Worm (Caenorhabditis elegans) whole organism, L4 larva: ENCODE results near the gene cit-1.2.
A peak's percentile ranks its signal among the peaks of the same experiment; 100 is the strongest.

Source experiments
- F37D6.2 ChIP-seq: sonication (generic microtip); optimal IDR thresholded peaks from 2 replicates; lab custom pipeline; 2016; ENCODE audit warnings: mild to moderate bottlenecking, missing genetic modification characterization, missing compliant biosample characterization
- F44E2.7 ChIP-seq: fragments of 200-800 bp; sonication (Bioruptor generic); IDR thresholded peaks from 2 replicates; pipeline ENCODE4 v2.1.2; 2022; ENCODE audit warnings: missing genetic modification characterization, missing compliant biosample characterization
- Y48G9A.11 ChIP-seq: fragments of 200-800 bp; sonication (Bioruptor generic); IDR thresholded peaks from 2 replicates; pipeline ENCODE4 v1.3.6; 2022; ENCODE audit warnings: missing genetic modification reagents, missing genetic modification characterization, missing compliant biosample characterization
- Y5F2A.4 ChIP-seq: fragments of 200-800 bp; sonication (Bioruptor generic); optimal IDR thresholded peaks from 2 replicates; lab custom pipeline; 2018; ENCODE audit warnings: mild to moderate bottlenecking, missing genetic modification characterization, missing compliant biosample characterization
- Y75B8A.6 ChIP-seq: fragments of 200-800 bp; sonication (Bioruptor generic); IDR thresholded peaks from 2 replicates; pipeline ENCODE4 v1.3.6; 2022; ENCODE audit warnings: missing genetic modification reagents, missing genetic modification characterization, missing compliant biosample characterization
- aha-1 ChIP-seq: fragments of 150-350 bp; peaks from one replicate; lab custom pipeline; 2014; ENCODE audit warnings: missing biosample characterization, missing genetic modification characterization
- ceh-20 ChIP-seq: fragments of 200-800 bp; sonication (Bioruptor generic); IDR thresholded peaks from 2 replicates; pipeline ENCODE4 v1.3.6; 2022; ENCODE audit warnings: missing genetic modification reagents, missing genetic modification characterization, missing compliant biosample characterization
- ceh-28 ChIP-seq: fragments of 150-350 bp; optimal IDR thresholded peaks from 2 replicates; lab custom pipeline; 2014; ENCODE audit warnings: missing biosample characterization, missing genetic modification reagents, missing genetic modification characterization
- ceh-44 ChIP-seq: fragments of 200-800 bp; sonication (Bioruptor generic); IDR thresholded peaks from 2 replicates; pipeline ENCODE4 v1.3.6; 2022; ENCODE audit warnings: missing genetic modification reagents, missing genetic modification characterization, missing compliant biosample characterization
- daf-12 ChIP-seq: fragments of 150-350 bp; optimal IDR thresholded peaks from 2 replicates; lab custom pipeline; 2014; ENCODE audit warnings: missing biosample characterization, missing genetic modification reagents, missing genetic modification characterization
- daf-8 ChIP-seq: fragments of 200-800 bp; sonication (Bioruptor generic); IDR thresholded peaks from 2 replicates; pipeline ENCODE4 v1.3.6; 2022; ENCODE audit warnings: missing genetic modification characterization, missing compliant biosample characterization
- dmd-8 ChIP-seq: fragments of 200-800 bp; sonication (Bioruptor generic); IDR thresholded peaks from 2 replicates; pipeline ENCODE4 v1.3.6; 2022; ENCODE audit warnings: missing genetic modification characterization, missing compliant biosample characterization
- dpl-1 ChIP-seq: fragments of 150-350 bp; optimal IDR thresholded peaks from 2 replicates; lab custom pipeline; 2014; ENCODE audit warnings: missing biosample characterization, missing genetic modification reagents, missing genetic modification characterization
- dve-1 ChIP-seq: sonication (generic microtip); optimal IDR thresholded peaks from 2 replicates; lab custom pipeline; 2017; ENCODE audit warnings: antibody characterized with exemption, mild to moderate bottlenecking, missing genetic modification characterization, missing compliant biosample characterization; ENCODE audit not compliant: insufficient read depth
- egl-43 ChIP-seq: fragments of 200-800 bp; sonication (Bioruptor generic); IDR thresholded peaks from 2 replicates; pipeline ENCODE4 v1.3.6; 2022; ENCODE audit warnings: missing genetic modification reagents, missing genetic modification characterization, missing compliant biosample characterization
- hif-1 ChIP-seq, 2 experiments: sonication (generic microtip); optimal IDR thresholded peaks; 2 replicates each; lab custom pipeline; 2016 to 2017; ENCODE audit warnings: missing compliant biosample characterization in 2 of 2, missing genetic modification characterization in 2 of 2, missing genetic modification reagents in 2 of 2, missing genotype in 2 of 2, mild to moderate bottlenecking in 1 of 2
- hlh-11 ChIP-seq: fragments of 200-800 bp; sonication (Bioruptor generic); optimal IDR thresholded peaks from 2 replicates; lab custom pipeline; 2018; ENCODE audit warnings: mild to moderate bottlenecking, missing genetic modification characterization, missing compliant biosample characterization
- hmg-1.1 ChIP-seq: fragments of 200-800 bp; sonication (Bioruptor generic); IDR thresholded peaks from 2 replicates; pipeline ENCODE4 v1.3.6; 2022; ENCODE audit warnings: missing genetic modification reagents, missing genetic modification characterization, missing compliant biosample characterization
- lin-13 ChIP-seq: fragments of 150-350 bp; optimal IDR thresholded peaks from 2 replicates; lab custom pipeline; 2014; ENCODE audit warnings: missing biosample characterization, missing genetic modification reagents, missing genetic modification characterization
- lin-38 ChIP-seq: fragments of 200-800 bp; sonication (Bioruptor generic); IDR thresholded peaks from 2 replicates; pipeline ENCODE4 v1.3.6; 2022; ENCODE audit warnings: missing genetic modification reagents, missing genetic modification characterization, missing compliant biosample characterization
- lsy-2 ChIP-seq, 2 experiments: fragments of 150-350 bp in 1 of 2; sonication (generic microtip) in 1 of 2; optimal IDR thresholded peaks; 2 replicates each; lab custom pipeline; 2014 to 2017; ENCODE audit warnings: missing biosample characterization in 2 of 2, missing genetic modification characterization in 2 of 2
- madf-5 ChIP-seq, 2 experiments: fragments of 200-800 bp; sonication (Bioruptor generic); IDR thresholded peaks; 2 replicates each; pipeline ENCODE4 v1.3.6; 2022; ENCODE audit warnings: missing compliant biosample characterization in 2 of 2, missing genetic modification characterization in 2 of 2
- madf-9 ChIP-seq: fragments of 200-800 bp; sonication (Bioruptor generic); conservative IDR thresholded peaks from 2 replicates; pipeline ENCODE4 v1.3.6; 2022; ENCODE audit warnings: missing genetic modification reagents, missing genetic modification characterization, missing compliant biosample characterization
- mdt-29 ChIP-seq: fragments of 200-800 bp; sonication (Bioruptor generic); IDR thresholded peaks from 2 replicates; pipeline ENCODE4 v1.3.6; 2022; ENCODE audit warnings: missing genetic modification reagents, missing genetic modification characterization, missing compliant biosample characterization
- mep-1 ChIP-seq: fragments of 150-350 bp; sonication (generic microtip); optimal IDR thresholded peaks from 3 replicates; lab custom pipeline; 2014; ENCODE audit warnings: missing biosample characterization, missing genetic modification characterization
- mes-2 ChIP-seq: sonication (generic microtip); optimal IDR thresholded peaks from 2 replicates; lab custom pipeline; 2016; ENCODE audit warnings: missing genotype, mild to moderate bottlenecking, missing genetic modification characterization, missing compliant biosample characterization; ENCODE audit not compliant: poor library complexity, severe bottlenecking
- mxl-3 ChIP-seq: fragments of 200-800 bp; sonication (Bioruptor generic); optimal IDR thresholded peaks from 2 replicates; lab custom pipeline; 2018; ENCODE audit warnings: mild to moderate bottlenecking, missing genetic modification characterization, missing compliant biosample characterization
- nhr-10 ChIP-seq: fragments of 150-350 bp; optimal IDR thresholded peaks from 2 replicates; lab custom pipeline; 2014; ENCODE audit warnings: missing biosample characterization, missing genetic modification characterization
- nhr-28 ChIP-seq: fragments of 150-350 bp; optimal IDR thresholded peaks from 2 replicates; lab custom pipeline; 2014; ENCODE audit warnings: missing biosample characterization, missing genetic modification characterization
- nhr-41 ChIP-seq: fragments of 200-800 bp; sonication (Bioruptor generic); IDR thresholded peaks from 2 replicates; pipeline ENCODE4 v1.3.6; 2022; ENCODE audit warnings: missing genetic modification reagents, missing genetic modification characterization, missing compliant biosample characterization
- nhr-42 ChIP-seq: fragments of 200-800 bp; sonication (Bioruptor generic); IDR thresholded peaks from 2 replicates; pipeline ENCODE4 v1.3.6; 2022; ENCODE audit warnings: missing genetic modification characterization, missing compliant biosample characterization
- nhr-6 ChIP-seq: fragments of 150-350 bp; optimal IDR thresholded peaks from 2 replicates; lab custom pipeline; 2014; ENCODE audit warnings: missing biosample characterization, missing genetic modification characterization
- nhr-77 ChIP-seq: fragments of 150-350 bp; optimal IDR thresholded peaks from 2 replicates; lab custom pipeline; 2014; ENCODE audit warnings: missing biosample characterization, missing genetic modification characterization
- pha-4 ChIP-seq, 2 experiments: fragments of 150-350 bp in 1 of 2; fragments of 200-800 bp in 1 of 2; sonication (Bioruptor generic) in 1 of 2; IDR thresholded peaks in 1 of 2; optimal IDR thresholded peaks in 1 of 2; 2 replicates each; pipeline versions ENCODE4 v1.3.6 to Lab custom; 2014 to 2022; ENCODE audit warnings: missing genetic modification characterization in 2 of 2, missing genetic modification reagents in 2 of 2, missing biosample characterization in 1 of 2, missing compliant biosample characterization in 1 of 2
- php-3 ChIP-seq: fragments of 200-800 bp; sonication (Bioruptor generic); IDR thresholded peaks from 2 replicates; pipeline ENCODE4 v1.3.6; 2022; ENCODE audit warnings: missing genetic modification reagents, missing genetic modification characterization, missing compliant biosample characterization
- rbr-2 ChIP-seq: sonication (generic microtip); optimal IDR thresholded peaks from 2 replicates; lab custom pipeline; 2016; ENCODE audit warnings: missing genotype, missing genetic modification characterization, missing compliant biosample characterization
- spr-1 ChIP-seq: sonication (generic microtip); optimal IDR thresholded peaks from 2 replicates; lab custom pipeline; 2016; ENCODE audit warnings: mild to moderate bottlenecking, missing genetic modification characterization, missing compliant biosample characterization
- spr-3 ChIP-seq: fragments of 200-800 bp; sonication (Bioruptor generic); optimal IDR thresholded peaks from 2 replicates; lab custom pipeline; 2018; ENCODE audit warnings: mild to moderate bottlenecking, missing genetic modification characterization, missing compliant biosample characterization
- unc-130 ChIP-seq: sonication (generic microtip); optimal IDR thresholded peaks from 2 replicates; lab custom pipeline; 2016; ENCODE audit warnings: missing genetic modification reagents, missing genetic modification characterization, missing compliant biosample characterization
- unc-39 ChIP-seq: sonication (generic microtip); optimal IDR thresholded peaks from 2 replicates; lab custom pipeline; 2017; ENCODE audit warnings: missing biosample characterization, missing genetic modification characterization
- unc-62 ChIP-seq, 3 experiments: fragments of 150-350 bp in 1 of 3; sonication (generic microtip); optimal IDR thresholded peaks in 2 of 3; peaks in 1 of 3; 1 replicate in 1 of 3; 2 replicates in 2 of 3; lab custom pipeline; 2014 to 2017; ENCODE audit warnings: missing biosample characterization in 3 of 3, missing genetic modification characterization in 3 of 3, missing genetic modification reagents in 3 of 3, missing genotype in 1 of 3
- vab-7 ChIP-seq: fragments of 200-800 bp; sonication (Bioruptor generic); IDR thresholded peaks from 2 replicates; pipeline ENCODE4 v1.3.6; 2022; ENCODE audit warnings: missing genetic modification reagents, missing genetic modification characterization, missing compliant biosample characterization

The cit-1.2 gene

ce11 chrIII:8020823-8021332 lies 10.3 kb downstream of the cit-1.2 start, which contains the start of gene lin-36 (continued):
- TF ChIP-seq daf-12 (tag; lab: Kevin White, UChicago) (no peak), hlh-11 (peak; percentile 91), F37D6.2 (tag; lab: Kevin White, UChicago) (peak; percentile 24), madf-5 (GFP tag; IDR thresholded peaks at IDR 0.05; lab: Robert Waterston, UW) (no peak), mdt-29 (0 out of 2 replicates have a peak, but pooled peaks have one; percentile 18), nhr-41 (GFP tag; lab: Robert Waterston, UW) (no peak), dpl-1 (peak; percentile 89), aha-1 (tag; lab: Kevin White, UChicago) (peak; percentile 6), nhr-6 (tag; lab: Kevin White, UChicago) (peak; percentile 87), nhr-42 (GFP tag; lab: Robert Waterston, UW) (0 out of 2 replicates have a peak, but pooled peaks have one; percentile 20), lin-13 (GFP tag; lab: Kevin White, UChicago) (peak; percentile 84), hif-1 (tag; optimal IDR thresholded peaks at IDR 0.05; lab: Kevin White, UChicago) (peak in 1 of 2 experiments; percentile 58), pha-4 (GFP tag; IDR thresholded peaks at IDR 0.05; lab: Robert Waterston, UW) (no peak), pha-4 (tag; optimal IDR thresholded peaks at IDR 0.05; lab: Kevin White, UChicago) (peak; percentile 74), unc-130 (GFP tag; lab: Kevin White, UChicago) (peak; percentile 17), madf-9 (0 out of 2 replicates have a peak, but pooled peaks have one; percentile 21), dve-1 (tag; lab: Kevin White, UChicago) (peak; percentile 78), rbr-2 (tag; lab: Kevin White, UChicago) (peak; percentile 57), mxl-3 (GFP tag; lab: Kevin White, UChicago) (peak; percentile 62)

- peak in 1 of 2 experiments; percentile 95 for TF ChIP-seq unc-62 (GFP tag; optimal IDR thresholded peaks at IDR 0.05 in 1 of 2; lab: Kevin White, UChicago)
- TF ChIP-seq unc-62 (tag; optimal IDR thresholded peaks at IDR 0.05; lab: Kevin White, UChicago) = no peak
- TF ChIP-seq Y75B8A.6 = no peak
- TF ChIP-seq aha-1 (tag; lab: Kevin White, UChicago) = peak; percentile 46
- TF ChIP-seq unc-39 (tag; lab: Kevin White, UChicago) = no peak
Measured at ce11 chrIII:8022077-8022476, 11.5 kb downstream of the cit-1.2 start, which contains the start of gene F44B9.2. Gene F44B9.2, plus strand, starts transcription at chrIII:8022463.

- TF ChIP-seq aha-1 (tag; lab: Kevin White, UChicago) (peak; percentile 28), lin-38 (GFP tag; lab: Robert Waterston, UW) (no peak)
Measured at ce11 chrIII:8027942-8028341, 17.4 kb downstream of the cit-1.2 start, which contains the start of gene mdt-30. Gene mdt-30, minus strand, starts transcription at chrIII:8028042.

ce11 chrIII:8029487-8029886 lies 18.9 kb downstream of the cit-1.2 start, which contains the start of gene F44B9.8:
Gene F44B9.8, minus strand, starts transcription at chrIII:8029649.
- TF ChIP-seq unc-62 (GFP tag; optimal IDR thresholded peaks at IDR 0.05 in 1 of 2; lab: Kevin White, UChicago) = no peak
- no peak for TF ChIP-seq unc-62 (tag; optimal IDR thresholded peaks at IDR 0.05; lab: Kevin White, UChicago)
- TF ChIP-seq spr-3 (GFP tag; lab: Kevin White, UChicago) = no peak
- no peak for TF ChIP-seq lin-13 (GFP tag; lab: Kevin White, UChicago)
- no peak for TF ChIP-seq ceh-44 (GFP tag; lab: Robert Waterston, UW)
- TF ChIP-seq ceh-20 (GFP tag; lab: Robert Waterston, UW) = no peak
- no peak for TF ChIP-seq Y48G9A.11
- TF ChIP-seq nhr-28 (tag; lab: Kevin White, UChicago) = peak; percentile 4
- TF ChIP-seq hif-1 (tag; optimal IDR thresholded peaks at IDR 0.05; lab: Kevin White, UChicago) = no peak
- no peak for TF ChIP-seq pha-4 (GFP tag; IDR thresholded peaks at IDR 0.05; lab: Robert Waterston, UW)
- TF ChIP-seq pha-4 (tag; optimal IDR thresholded peaks at IDR 0.05; lab: Kevin White, UChicago) = no peak
- TF ChIP-seq aha-1 (tag; lab: Kevin White, UChicago) = peak; percentile 93
- TF ChIP-seq vab-7 (GFP tag; lab: Robert Waterston, UW) = no peak
- no peak for TF ChIP-seq spr-1
- no peak for TF ChIP-seq Y75B8A.6
- TF ChIP-seq mep-1 (tag; lab: Kevin White, UChicago) = peak; percentile 74
- no peak for TF ChIP-seq nhr-10 (tag; lab: Kevin White, UChicago)
- TF ChIP-seq hmg-1.1 (GFP tag; lab: Robert Waterston, UW) = 0 out of 2 replicates have a peak, but pooled peaks have one; percentile 47
- TF ChIP-seq lsy-2 (tag; optimal IDR thresholded peaks at IDR 0.05; lab: Kevin White, UChicago) = peak in 1 of 2 experiments; percentile 86
- no peak for TF ChIP-seq F44E2.7 (GFP tag; lab: Robert Waterston, UW)
- peak; percentile 5 for TF ChIP-seq nhr-6 (tag; lab: Kevin White, UChicago)
- TF ChIP-seq mes-2 (tag; lab: Kevin White, UChicago) = peak; percentile 84
- no peak for TF ChIP-seq php-3 (GFP tag; lab: Robert Waterston, UW)
- TF ChIP-seq dmd-8 = no peak
- no peak for TF ChIP-seq daf-8 (GFP tag; lab: Robert Waterston, UW)
- no peak for TF ChIP-seq Y5F2A.4 (GFP tag; lab: Kevin White, UChicago)
- no peak for TF ChIP-seq egl-43 (GFP tag; lab: Robert Waterston, UW)
- no peak for TF ChIP-seq ceh-28
- TF ChIP-seq nhr-77 (tag; lab: Kevin White, UChicago) = peak; percentile 2
